Fruit fly (Drosophila melanogaster) whole organism, embryonic: Measurements from ENCODE around the gene CG14664.

Experiments used
- Adf1 ChIP-seq: fragments of 200-800 bp; sonication (Bioruptor generic); IDR thresholded peaks from 2 replicates; pipeline ENCODE4 v1.3.6; 2022; ENCODE audit warnings: missing biosample characterization, missing genetic modification characterization
- Aef1 ChIP-seq: fragments of 200-800 bp; sonication (Bioruptor generic); IDR thresholded peaks from 3 replicates; pipeline ENCODE4 v1.3.6; 2022; ENCODE audit warnings: missing biosample characterization, missing genetic modification characterization
- CG10366 ChIP-seq: fragments of 200-800 bp; sonication (Bioruptor generic); IDR thresholded peaks from 2 replicates; pipeline ENCODE4 v1.3.6; 2022; ENCODE audit warnings: missing biosample characterization, missing genetic modification characterization
- CG10543 ChIP-seq: fragments of 200-800 bp; sonication (Bioruptor generic); optimal IDR thresholded peaks from 3 replicates; lab custom pipeline; 2017; ENCODE audit warnings: missing biosample characterization, mild to moderate bottlenecking, missing genetic modification characterization, moderate library complexity
- CG12219 ChIP-seq: fragments of 200-800 bp; sonication (Bioruptor generic); optimal IDR thresholded peaks from 3 replicates; lab custom pipeline; 2018; ENCODE audit warnings: missing biosample characterization, mild to moderate bottlenecking, missing genetic modification characterization
- CG1233 ChIP-seq: fragments of 200-800 bp; sonication (Bioruptor generic); optimal IDR thresholded peaks from 4 replicates; lab custom pipeline; 2018; ENCODE audit warnings: missing biosample characterization, mild to moderate bottlenecking, missing genetic modification characterization
- CG12942 ChIP-seq: fragments of 200-800 bp; sonication (Bioruptor generic); optimal IDR thresholded peaks from 3 replicates; lab custom pipeline; 2016; ENCODE audit warnings: missing biosample characterization, missing genetic modification characterization
- CG14710 ChIP-seq: fragments of 200-800 bp; sonication (Bioruptor generic); optimal IDR thresholded peaks from 3 replicates; lab custom pipeline; 2019; ENCODE audit warnings: missing biosample characterization, mild to moderate bottlenecking, missing genetic modification characterization, moderate library complexity
- CG15479 ChIP-seq: fragments of 200-800 bp; sonication (Bioruptor generic); optimal IDR thresholded peaks from 3 replicates; lab custom pipeline; 2019; ENCODE audit warnings: missing biosample characterization, mild to moderate bottlenecking, missing genetic modification characterization, moderate library complexity
- CG15601 ChIP-seq: fragments of 200-800 bp; sonication (Bioruptor generic); optimal IDR thresholded peaks from 3 replicates; lab custom pipeline; 2019; ENCODE audit warnings: missing biosample characterization, mild to moderate bottlenecking, missing genetic modification characterization, moderate library complexity
- CG16779 ChIP-seq: fragments of 200-800 bp; sonication (Bioruptor generic); IDR thresholded peaks from 2 replicates; pipeline ENCODE4 v1.3.6; 2022; ENCODE audit warnings: missing biosample characterization, missing genetic modification characterization
- CG18476 ChIP-seq: fragments of 200-800 bp; sonication (Bioruptor generic); optimal IDR thresholded peaks from 2 replicates; lab custom pipeline; 2016; ENCODE audit warnings: missing biosample characterization, mild to moderate bottlenecking, missing genetic modification characterization
- CG2202 ChIP-seq: fragments of 200-800 bp; sonication (Bioruptor generic); optimal IDR thresholded peaks from 2 replicates; lab custom pipeline; 2018; ENCODE audit warnings: missing biosample characterization, mild to moderate bottlenecking, missing genetic modification characterization
- CG2712 ChIP-seq: fragments of 200-800 bp; optimal IDR thresholded peaks from 3 replicates; lab custom pipeline; 2019; ENCODE audit warnings: missing biosample characterization, mild to moderate bottlenecking, missing genetic modification characterization, moderate library complexity
- CG3163 ChIP-seq: fragments of 200-800 bp; sonication (Bioruptor generic); optimal IDR thresholded peaks from 3 replicates; lab custom pipeline; 2016; ENCODE audit warnings: missing biosample characterization, missing genetic modification characterization
- CG34376 ChIP-seq: fragments of 200-800 bp; sonication (Bioruptor generic); optimal IDR thresholded peaks from 2 replicates; lab custom pipeline; 2018; ENCODE audit warnings: missing biosample characterization, mild to moderate bottlenecking, missing genetic modification characterization
- CG4282 ChIP-seq: fragments of 200-800 bp; sonication (Bioruptor generic); optimal IDR thresholded peaks from 2 replicates; lab custom pipeline; 2016; ENCODE audit warnings: missing biosample characterization, missing genetic modification characterization
- CG43689 ChIP-seq: fragments of 200-800 bp; sonication (Bioruptor generic); IDR thresholded peaks from 2 replicates; pipeline ENCODE4 v1.3.6; 2022; ENCODE audit warnings: missing biosample characterization, missing genetic modification characterization
- CG4707 ChIP-seq: fragments of 200-800 bp; sonication (Bioruptor generic); optimal IDR thresholded peaks from 2 replicates; lab custom pipeline; 2018; ENCODE audit warnings: missing biosample characterization, mild to moderate bottlenecking, missing genetic modification characterization, moderate library complexity
- CG6689 ChIP-seq: fragments of 200-800 bp; sonication (Bioruptor generic); IDR thresholded peaks from 2 replicates; pipeline ENCODE4 v1.3.6; 2022; ENCODE audit warnings: missing biosample characterization, missing genetic modification characterization
- CG7372 ChIP-seq: fragments of 200-800 bp; sonication (Bioruptor generic); IDR thresholded peaks from 2 replicates; pipeline ENCODE4 v1.3.6; 2022; ENCODE audit warnings: missing biosample characterization, missing genetic modification characterization
- Dbx ChIP-seq: fragments of 200-800 bp; sonication (Bioruptor generic); IDR thresholded peaks from 3 replicates; pipeline ENCODE4 v1.3.6; 2022; ENCODE audit warnings: missing biosample characterization, missing genetic modification characterization
- Deaf1 ChIP-seq: fragments of 200-800 bp; optimal IDR thresholded peaks from 3 replicates; lab custom pipeline; 2019; ENCODE audit warnings: missing biosample characterization, mild to moderate bottlenecking, missing genetic modification characterization, moderate library complexity
- Eip74EF ChIP-seq, 2 experiments: fragments of 200-800 bp in 1 of 2; fragments of >200 bp in 1 of 2; sonication (Bioruptor generic) in 1 of 2; optimal IDR thresholded peaks; 2 replicates each; lab custom pipeline; 2017 to 2019; ENCODE audit warnings: missing biosample characterization in 2 of 2, missing genetic modification characterization in 2 of 2, mild to moderate bottlenecking in 1 of 2, moderate library complexity in 1 of 2
- Gug ChIP-seq: fragments of 200-800 bp; sonication (Bioruptor generic); IDR thresholded peaks from 4 replicates; pipeline ENCODE4 v1.3.6; 2022; ENCODE audit warnings: missing biosample characterization, missing genetic modification characterization
- HmgZ ChIP-seq: fragments of 200-800 bp; sonication (Bioruptor generic); optimal IDR thresholded peaks from 2 replicates; lab custom pipeline; 2018; ENCODE audit warnings: missing biosample characterization, mild to moderate bottlenecking, missing genetic modification characterization
- Jarid2 ChIP-seq: fragments of 200-800 bp; sonication (Bioruptor generic); optimal IDR thresholded peaks from 3 replicates; lab custom pipeline; 2017; ENCODE audit warnings: mild to moderate bottlenecking, missing biosample characterization, missing genetic modification reagents, missing genetic modification characterization
- Med ChIP-seq: fragments of 200-800 bp; sonication (Bioruptor generic); peaks from one replicate; lab custom pipeline; 2016; ENCODE audit warnings: missing biosample characterization, missing genetic modification characterization, mild to moderate bottlenecking, inconsistent platforms, moderate library complexity
- Taf1 ChIP-seq: fragments of 200-800 bp; sonication (Bioruptor generic); IDR thresholded peaks from 2 replicates; pipeline ENCODE4 v1.3.6; 2022; ENCODE audit warnings: missing biosample characterization, missing genetic modification characterization
- ash1 ChIP-seq: fragments of 200-800 bp; sonication (Bioruptor generic); optimal IDR thresholded peaks from 2 replicates; lab custom pipeline; 2018; ENCODE audit warnings: missing biosample characterization, mild to moderate bottlenecking, missing genetic modification characterization
- bowl ChIP-seq: fragments of 200-800 bp; sonication (Bioruptor generic); IDR thresholded peaks from 2 replicates; pipeline ENCODE4 v1.3.6; 2022; ENCODE audit warnings: missing biosample characterization, missing genetic modification characterization
- dimm ChIP-seq: fragments of 200-800 bp; sonication (Bioruptor generic); IDR thresholded peaks from 2 replicates; pipeline ENCODE4 v1.3.6; 2022; ENCODE audit warnings: missing biosample characterization, missing genetic modification characterization
- dm ChIP-seq: fragments of 200-800 bp; sonication (Bioruptor generic); optimal IDR thresholded peaks from 3 replicates; lab custom pipeline; 2016; ENCODE audit warnings: missing biosample characterization, missing genetic modification characterization
- fd64A ChIP-seq: fragments of 200-800 bp; sonication (Bioruptor generic); optimal IDR thresholded peaks from 3 replicates; lab custom pipeline; 2018; ENCODE audit warnings: missing biosample characterization, mild to moderate bottlenecking, missing genetic modification characterization
- gce ChIP-seq: fragments of 200-800 bp; sonication (Bioruptor generic); IDR thresholded peaks from 3 replicates; pipeline ENCODE4 v1.3.6; 2022; ENCODE audit warnings: missing biosample characterization, missing genetic modification characterization
- gcm2 ChIP-seq: fragments of 200-800 bp; sonication (Bioruptor generic); optimal IDR thresholded peaks from 2 replicates; lab custom pipeline; 2016; ENCODE audit warnings: missing biosample characterization, missing genetic modification characterization
- gem ChIP-seq: fragments of 200-800 bp; sonication (Bioruptor generic); optimal IDR thresholded peaks from 2 replicates; lab custom pipeline; 2019; ENCODE audit warnings: missing biosample characterization, mild to moderate bottlenecking, missing genetic modification characterization, moderate library complexity
- jigr1 ChIP-seq: fragments of 200-800 bp; sonication (Bioruptor generic); IDR thresholded peaks from 3 replicates; pipeline ENCODE4 v1.3.6; 2022; ENCODE audit warnings: missing biosample characterization, missing genetic modification characterization
- mirr ChIP-seq: fragments of 200-800 bp; sonication (Bioruptor generic); optimal IDR thresholded peaks from 3 replicates; lab custom pipeline; 2018; ENCODE audit warnings: missing biosample characterization, mild to moderate bottlenecking, missing genetic modification characterization
- prd ChIP-seq, 3 experiments: fragments of >200 bp in 2 of 3; fragments of 200-800 bp in 1 of 3; sonication (Bioruptor generic) in 1 of 3; optimal IDR thresholded peaks in 2 of 3; IDR thresholded peaks in 1 of 3; 2 replicates in 2 of 3; 3 replicates in 1 of 3; pipeline versions ENCODE4 v1.3.6 to Lab custom; 2017 to 2022; ENCODE audit warnings: missing biosample characterization in 1 of 3, missing genetic modification characterization in 1 of 3
- stc ChIP-seq: fragments of 200-800 bp; sonication (Bioruptor generic); IDR thresholded peaks from 2 replicates; pipeline ENCODE4 v1.3.6; 2022; ENCODE audit warnings: missing biosample characterization, missing genetic modification characterization
- tna ChIP-seq: fragments of 200-800 bp; sonication (Bioruptor generic); IDR thresholded peaks from 2 replicates; pipeline ENCODE4 v1.3.6; 2022; ENCODE audit warnings: missing biosample characterization, missing genetic modification characterization; ENCODE audit not compliant: partially characterized antibody
- trh ChIP-seq: fragments of 200-800 bp; sonication (Bioruptor generic); optimal IDR thresholded peaks from 2 replicates; lab custom pipeline; 2016; ENCODE audit warnings: missing biosample characterization, missing genetic modification characterization
- vnd ChIP-seq: fragments of 200-800 bp; sonication (Bioruptor generic); IDR thresholded peaks from 3 replicates; pipeline ENCODE4 v1.3.6; 2022; ENCODE audit warnings: missing biosample characterization, missing genetic modification characterization; ENCODE audit not compliant: partially characterized antibody
- zen ChIP-seq: fragments of 200-800 bp; sonication (Bioruptor generic); optimal IDR thresholded peaks from 3 replicates; lab custom pipeline; 2018; ENCODE audit warnings: missing biosample characterization, mild to moderate bottlenecking, missing genetic modification characterization, moderate library complexity
- zfh2 ChIP-seq: fragments of 200-800 bp; sonication (Bioruptor generic); optimal IDR thresholded peaks from 2 replicates; lab custom pipeline; 2016; ENCODE audit warnings: missing biosample characterization, missing genetic modification characterization

CG14664 gene

DNA sequence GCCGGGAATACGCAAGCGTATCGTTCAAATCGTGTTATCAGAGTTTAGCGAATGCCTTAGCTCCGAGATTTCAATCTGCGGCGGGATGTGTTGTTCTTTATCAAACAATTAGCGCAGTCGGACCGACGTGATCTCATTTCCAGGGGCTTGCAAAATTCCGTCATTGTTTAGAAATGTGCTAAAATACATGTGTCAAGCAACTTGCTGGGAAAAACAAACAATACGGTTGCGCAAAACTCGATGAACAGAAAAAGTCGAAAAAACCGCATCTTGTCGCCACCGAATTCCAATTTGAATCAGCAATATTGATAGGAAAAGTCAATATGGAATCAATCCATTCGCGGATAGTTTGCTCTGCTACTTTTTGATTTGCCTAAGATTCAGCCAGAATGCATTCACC lies 38.7 kb downstream of the CG14664 start, which contains the start of gene Tim17a2:
Gene Tim17a2 (minus strand): TSS at position 101 of the 400 bp plus-strand sequence.
- no peak for TF ChIP-seq mirr
- peak; percentile 63 for TF ChIP-seq CG15479 (GFP tag; lab: Kevin White, UChicago)
- no peak for TF ChIP-seq jigr1 (GFP tag; lab: Robert Waterston, UW)
- TF ChIP-seq CG10366 (GFP tag; lab: Robert Waterston, UW) = no peak
- TF ChIP-seq Med = peak; percentile 7
- TF ChIP-seq, all 482 proteins: peak for 2

DNA sequence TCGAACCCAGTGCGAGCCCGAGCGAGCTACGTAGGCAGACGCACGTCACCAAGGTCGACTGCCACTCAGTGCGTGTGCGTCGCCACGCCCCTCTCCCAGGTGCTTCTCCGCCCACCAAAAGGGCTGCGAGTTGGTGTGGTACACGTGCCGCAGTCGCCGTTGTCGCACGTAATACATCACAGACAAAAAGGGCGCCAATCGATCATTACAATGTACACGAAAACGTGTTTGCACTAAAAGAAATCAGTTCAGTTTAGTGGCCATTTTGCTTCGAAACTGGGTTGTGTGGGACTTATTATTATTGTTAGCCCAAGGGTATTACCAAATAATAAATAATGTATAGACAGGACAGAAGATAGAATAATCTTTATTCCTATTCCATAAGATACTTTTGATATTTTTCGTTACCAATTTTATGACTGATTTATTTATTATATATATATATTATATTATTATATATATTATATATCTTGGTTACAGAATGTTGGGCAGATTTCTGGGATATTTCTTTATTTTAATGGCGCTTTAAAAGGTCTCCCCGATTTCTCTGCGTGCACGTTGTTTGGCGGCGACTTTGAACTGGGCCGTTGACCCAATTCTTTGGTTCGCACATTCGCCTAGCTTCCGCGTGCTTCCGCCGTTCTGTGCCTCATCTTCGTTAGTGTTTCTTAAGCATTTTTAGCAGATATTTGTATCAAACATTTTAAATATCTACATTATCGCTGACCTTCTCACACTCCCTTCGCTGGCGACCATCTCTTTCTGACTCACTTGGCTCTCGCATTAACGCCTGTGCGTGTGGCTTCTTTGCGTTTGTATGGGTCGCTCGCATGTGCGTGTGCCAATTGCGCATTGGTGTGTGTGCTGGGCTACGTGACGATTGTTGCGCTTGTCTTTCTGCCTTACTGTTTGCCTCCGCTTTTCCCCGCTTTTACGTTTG lies 39.6 kb downstream of the CG14664 start:
- TF ChIP-seq CG12219 (GFP tag; lab: Kevin White, UChicago) = peak; percentile 41
- TF ChIP-seq fd64A (GFP tag; lab: Kevin White, UChicago) = no peak
- peak; percentile 73 for TF ChIP-seq zen (tag; lab: Kevin White, UChicago)
- no peak for TF ChIP-seq Taf1 (GFP tag; lab: Robert Waterston, UW)
- TF ChIP-seq prd (optimal IDR thresholded peaks at IDR 0.05; lab: Kevin White, UChicago) = no peak
- TF ChIP-seq prd (GFP tag; IDR thresholded peaks at IDR 0.05; lab: Robert Waterston, UW) = peak; percentile 82
- TF ChIP-seq CG2202 = peak; percentile 32
- TF ChIP-seq Deaf1 = peak; percentile 45
- TF ChIP-seq CG43689 = 0 out of 2 replicates have a peak, but pooled peaks have one; percentile 42
- TF ChIP-seq CG7372 = peak; percentile 79
- TF ChIP-seq Adf1 (GFP tag; lab: Robert Waterston, UW) = peak; percentile 39
- TF ChIP-seq CG2712 (tag; lab: Kevin White, UChicago) = peak; percentile 91
- peak; percentile 84 for TF ChIP-seq CG14710 (tag; lab: Kevin White, UChicago)
- TF ChIP-seq bowl (GFP tag; lab: Robert Waterston, UW) = no peak
- no peak for TF ChIP-seq HmgZ
- no peak for TF ChIP-seq CG34376 (GFP tag; lab: Kevin White, UChicago)
- TF ChIP-seq CG10543 = peak; percentile 89
- TF ChIP-seq dimm (GFP tag; lab: Robert Waterston, UW) = peak; percentile 44
- TF ChIP-seq tna (GFP tag; lab: Robert Waterston, UW) = peak; percentile 24; the same call in 1 of the 2 replicates
- TF ChIP-seq Dbx (GFP tag; lab: Robert Waterston, UW) = no peak; the same call in 1 of the 3 replicates
- peak; percentile 90 for TF ChIP-seq CG1233 (GFP tag; lab: Kevin White, UChicago)
- TF ChIP-seq CG15601 = peak; percentile 73
- TF ChIP-seq Gug (GFP tag; lab: Robert Waterston, UW) = peak; percentile 60; the same call in 1 of the 4 replicates
- TF ChIP-seq Eip74EF (GFP tag; optimal IDR thresholded peaks at IDR 0.05; lab: Kevin White, UChicago) = peak in 1 of 2 experiments; percentile 96
- TF ChIP-seq CG18476 (GFP tag; lab: Kevin White, UChicago) = peak; percentile 47
- TF ChIP-seq CG12942 = peak; percentile 70
- peak; percentile 48 for TF ChIP-seq Jarid2 (GFP tag; lab: Kevin White, UChicago)
- peak; percentile 11 for TF ChIP-seq gcm2 (GFP tag; lab: Kevin White, UChicago)
- peak; percentile 35 for TF ChIP-seq CG4707 (GFP tag; lab: Kevin White, UChicago)
- no peak; the same call in 2 of the 3 replicates for TF ChIP-seq gce (GFP tag; lab: Robert Waterston, UW)
- no peak for TF ChIP-seq CG3163 (GFP tag; lab: Kevin White, UChicago)
- TF ChIP-seq CG4282 (GFP tag; lab: Kevin White, UChicago) = no peak
- no peak for TF ChIP-seq CG16779
- TF ChIP-seq Aef1 = peak; percentile 71; the same call in 2 of the 3 replicates
- TF ChIP-seq vnd (GFP tag; lab: Robert Waterston, UW) = no peak
- peak; percentile 66; the same call in 1 of the 2 replicates for TF ChIP-seq stc (GFP tag; lab: Robert Waterston, UW)
- no peak for TF ChIP-seq dm (GFP tag; lab: Kevin White, UChicago)
- peak; percentile 8 for TF ChIP-seq zfh2 (GFP tag; lab: Kevin White, UChicago)
- peak; percentile 85 for TF ChIP-seq CG6689 (GFP tag; lab: Robert Waterston, UW)
- TF ChIP-seq ash1 (GFP tag; lab: Kevin White, UChicago) = no peak
- peak; percentile 20 for TF ChIP-seq trh
- peak; percentile 94 for TF ChIP-seq gem (tag; lab: Kevin White, UChicago)
